Worm (Caenorhabditis elegans) whole organism, midembryonic: Measurements from ENCODE around the gene B0034.1.

ENCODE experiments used
- T22C8.4 ChIP-seq: fragments of 200-800 bp; sonication (Bioruptor generic); IDR thresholded peaks from 2 replicates; pipeline ENCODE4 v1.3.6; 2022; ENCODE audit warnings: missing genetic modification characterization, missing compliant biosample characterization
- cog-1 ChIP-seq: sonication (generic microtip); optimal IDR thresholded peaks from 2 replicates; lab custom pipeline; 2016; ENCODE audit warnings: missing genetic modification characterization, missing compliant biosample characterization
- flt-1 ChIP-seq: fragments of 200-800 bp; sonication (Bioruptor generic); IDR thresholded peaks from 2 replicates; pipeline ENCODE4 v1.3.6; 2022; ENCODE audit warnings: missing genetic modification characterization, missing compliant biosample characterization
- klf-2 ChIP-seq: fragments of 200-800 bp; sonication (Bioruptor generic); conservative IDR thresholded peaks from 2 replicates; pipeline ENCODE4 v1.3.6; 2022; ENCODE audit warnings: missing genetic modification reagents, missing genetic modification characterization, missing compliant biosample characterization
- med-1 ChIP-seq: sonication (generic microtip); optimal IDR thresholded peaks from 2 replicates; lab custom pipeline; 2017; ENCODE audit warnings: missing genetic modification characterization, mild to moderate bottlenecking, missing compliant biosample characterization, antibody characterized with exemption, missing genetic modification reagents; ENCODE audit not compliant: insufficient read depth
- ref-1 ChIP-seq: fragments of 200-800 bp; sonication (Bioruptor generic); conservative IDR thresholded peaks from 2 replicates; pipeline ENCODE4 v1.3.6; 2022; ENCODE audit warnings: missing genetic modification reagents, missing genetic modification characterization, missing compliant biosample characterization
- tab-1 ChIP-seq: fragments of 200-800 bp; sonication (Bioruptor generic); IDR thresholded peaks from 2 replicates; pipeline ENCODE4 v1.3.6; 2022; ENCODE audit warnings: missing genetic modification characterization, missing compliant biosample characterization
- ztf-23 ChIP-seq: fragments of 200-800 bp; sonication (Bioruptor generic); IDR thresholded peaks from 2 replicates; pipeline ENCODE4 v1.3.6; 2022; ENCODE audit warnings: missing genetic modification reagents, missing genetic modification characterization, missing compliant biosample characterization
- ztf-29 ChIP-seq: fragments of 200-800 bp; sonication (Bioruptor generic); IDR thresholded peaks from 2 replicates; pipeline ENCODE4 v1.3.6; 2022; ENCODE audit warnings: missing genetic modification reagents, missing genetic modification characterization, missing compliant biosample characterization

ce11 chrII:6001004-6001403 lies 32.9 kb downstream of the B0034.1 start:
- TF ChIP-seq klf-2 (GFP tag; lab: Robert Waterston, UW) (no peak), ref-1 (GFP tag; lab: Robert Waterston, UW) (no peak), flt-1 (GFP tag; lab: Robert Waterston, UW) (no peak), med-1 (GFP tag; lab: Kevin White, UChicago) (no peak), T22C8.4 (no peak), ztf-23 (GFP tag; lab: Robert Waterston, UW) (no peak), tab-1 (no peak), cog-1 (no peak), ztf-29 (GFP tag; lab: Robert Waterston, UW) (no peak)
